Fruit fly (Drosophila melanogaster): Measurements from ENCODE around the gene ND-ASHI.
A peak's percentile ranks its signal among the peaks of the same experiment; 100 is the strongest.

Gene ND-ASHI

dm6 chrX:6662876-6663551 is 15.9 kb downstream of the ND-ASHI start (continued):
- TF ChIP-seq CG10979 (tag; optimal IDR thresholded peaks at IDR 0.05): no peak
- TF ChIP-seq CG7556 (GFP tag; optimal IDR thresholded peaks at IDR 0.05): peak; percentile 43
- no peak for TF ChIP-seq sens-2 (GFP tag; IDR thresholded peaks at IDR 0.05)
- TF ChIP-seq CG8281 (tag; optimal IDR thresholded peaks at IDR 0.05): no peak
- no peak for TF ChIP-seq Fer2 (tag; optimal IDR thresholded peaks at IDR 0.05)
- no peak for TF ChIP-seq CG9609 (GFP tag; optimal IDR thresholded peaks at IDR 0.05)
- no peak for TF ChIP-seq stwl (tag; optimal IDR thresholded peaks at IDR 0.05)
- no peak for TF ChIP-seq Six4 (GFP tag; optimal IDR thresholded peaks at IDR 0.05)
- no peak for TF ChIP-seq CG34376 (GFP tag; optimal IDR thresholded peaks at IDR 0.05)
- peak; percentile 48 for TF ChIP-seq pho (GFP tag; optimal IDR thresholded peaks at IDR 0.05)
- no peak for TF ChIP-seq luna (GFP tag; optimal IDR thresholded peaks at IDR 0.05)
- peak; percentile 18 for TF ChIP-seq CG2712 (tag; optimal IDR thresholded peaks at IDR 0.05)
- no peak for TF ChIP-seq CG8765 (GFP tag; IDR thresholded peaks at IDR 0.05)
- TF ChIP-seq caup (GFP tag; optimal IDR thresholded peaks at IDR 0.05; ENCODE audit: severe bottlenecking): no peak
- TF ChIP-seq CG2678 (tag; optimal IDR thresholded peaks at IDR 0.05): peak; percentile 63
- TF ChIP-seq Ptx1 (GFP tag; IDR thresholded peaks at IDR 0.05): peak; percentile 63; the same call in 1 of the 2 replicates
- TF ChIP-seq Dfd (GFP tag; optimal IDR thresholded peaks at IDR 0.05): no peak
- TF ChIP-seq CG11093 (GFP tag; IDR thresholded peaks at IDR 0.05): no peak
- TF ChIP-seq Scr (GFP tag; IDR thresholded peaks at IDR 0.05; ENCODE audit: partially characterized antibody): no peak
- TF ChIP-seq Doc2 (GFP tag; IDR thresholded peaks at IDR 0.05): no peak
- TF ChIP-seq pita (GFP tag; optimal IDR thresholded peaks at IDR 0.05): no peak
- no peak for TF ChIP-seq GATAe (GFP tag; conservative IDR thresholded peaks at IDR 0.05)
- peak; percentile 59 for TF ChIP-seq stc (GFP tag; IDR thresholded peaks at IDR 0.05)
- TF ChIP-seq CG5180 (GFP tag; optimal IDR thresholded peaks at IDR 0.05): no peak
- TF ChIP-seq gce (GFP tag; IDR thresholded peaks at IDR 0.05): peak; percentile 58; the same call in 2 of the 3 replicates
- TF ChIP-seq NK7.1 (GFP tag; optimal IDR thresholded peaks at IDR 0.05): peak; percentile 8
- TF ChIP-seq ase (GFP tag; IDR thresholded peaks at IDR 0.05): peak; percentile 33; the same call in 1 of the 3 replicates
- no peak for TF ChIP-seq Bdp1 (GFP tag; optimal IDR thresholded peaks at IDR 0.05)
- TF ChIP-seq Nf-YC (tag; optimal IDR thresholded peaks at IDR 0.05): peak; percentile 20
- no peak for TF ChIP-seq knrl (GFP tag; IDR thresholded peaks at IDR 0.05; ENCODE audit: partially characterized antibody)
- TF ChIP-seq odd (GFP tag; optimal IDR thresholded peaks at IDR 0.05): no peak
- peak; percentile 21 for TF ChIP-seq CG8388 (GFP tag; optimal IDR thresholded peaks at IDR 0.05)
- peak; percentile 19 for TF ChIP-seq Dek (tag; optimal IDR thresholded peaks at IDR 0.05)
- TF ChIP-seq cad (GFP tag; optimal IDR thresholded peaks at IDR 0.05): no peak
- TF ChIP-seq CG11456 (GFP tag; IDR thresholded peaks at IDR 0.05): 0 out of 3 replicates have a peak, but pooled peaks have one; percentile 42
- no peak for TF ChIP-seq gsb-n (tag; optimal IDR thresholded peaks at IDR 0.05)
- TF ChIP-seq Poxn (GFP tag; IDR thresholded peaks at IDR 0.05): no peak
- TF ChIP-seq CG32767 (GFP tag; IDR thresholded peaks at IDR 0.05): no peak
- TF ChIP-seq CG2202 (tag; optimal IDR thresholded peaks at IDR 0.05): no peak
- TF ChIP-seq ATbp (GFP tag; optimal IDR thresholded peaks at IDR 0.05): no peak
- TF ChIP-seq dysf (GFP tag; IDR thresholded peaks at IDR 0.05): peak; percentile 70
- TF ChIP-seq CG17568 (GFP tag; optimal IDR thresholded peaks at IDR 0.05): no peak
- 0 out of 2 replicates have a peak, but pooled peaks have one; percentile 30 for TF ChIP-seq danr (GFP tag; IDR thresholded peaks at IDR 0.05)
- TF ChIP-seq HmgD (GFP tag; optimal IDR thresholded peaks at IDR 0.05): no peak
- TF ChIP-seq CG17385 (GFP tag; optimal IDR thresholded peaks at IDR 0.05): no peak
- peak; percentile 70 for TF ChIP-seq Ets65A (GFP tag)
- TF ChIP-seq ERR (GFP tag; optimal IDR thresholded peaks at IDR 0.05): no peak
- no peak for TF ChIP-seq nom (GFP tag; optimal IDR thresholded peaks at IDR 0.05)
- no peak for TF ChIP-seq tll (GFP tag; optimal IDR thresholded peaks at IDR 0.05)
- TF ChIP-seq pum (GFP tag; optimal IDR thresholded peaks at IDR 0.05): peak; percentile 1

Measured in whole organism, embryonic.